Worm (Caenorhabditis elegans): ENCODE results near the gene F43G6.7.

The F43G6.7 gene

DNA sequence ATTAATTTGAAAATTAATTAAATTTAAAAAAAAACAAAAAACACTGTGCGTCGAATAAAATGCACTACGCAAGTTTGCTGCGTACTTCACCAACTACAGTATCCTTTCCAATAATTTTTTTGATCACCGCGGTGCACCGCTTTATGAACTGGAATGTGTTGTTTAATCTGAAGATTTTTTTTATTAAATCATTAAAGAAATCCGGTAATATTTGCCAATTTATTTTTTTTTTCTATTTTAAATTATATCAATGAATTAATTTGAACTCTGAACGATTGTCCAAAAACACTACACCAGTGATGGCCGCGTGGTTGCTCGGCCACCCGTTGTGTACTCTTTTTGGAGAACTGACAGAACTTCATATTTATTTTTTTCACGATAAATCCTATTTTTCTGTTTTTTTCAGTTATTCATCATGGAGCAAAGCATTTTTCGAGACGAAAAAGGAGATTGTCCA is 50.1 kb downstream of the F43G6.7 start, which contains the start of gene K12D12.5:
Gene K12D12.5, plus strand, starts transcription at position 407 of the 457 bp plus-strand sequence.
- TF ChIP-seq nhr-77 (tag; optimal IDR thresholded peaks at IDR 0.05) (no peak), fos-1 (tag; optimal IDR thresholded peaks at IDR 0.05) (no peak), fkh-10 (GFP tag; optimal IDR thresholded peaks at IDR 0.05) (no peak)

All from whole organism, L3 larva.